Worm (Caenorhabditis elegans): ENCODE results near the gene F17E9.16.

The F17E9.16 gene

DNA sequence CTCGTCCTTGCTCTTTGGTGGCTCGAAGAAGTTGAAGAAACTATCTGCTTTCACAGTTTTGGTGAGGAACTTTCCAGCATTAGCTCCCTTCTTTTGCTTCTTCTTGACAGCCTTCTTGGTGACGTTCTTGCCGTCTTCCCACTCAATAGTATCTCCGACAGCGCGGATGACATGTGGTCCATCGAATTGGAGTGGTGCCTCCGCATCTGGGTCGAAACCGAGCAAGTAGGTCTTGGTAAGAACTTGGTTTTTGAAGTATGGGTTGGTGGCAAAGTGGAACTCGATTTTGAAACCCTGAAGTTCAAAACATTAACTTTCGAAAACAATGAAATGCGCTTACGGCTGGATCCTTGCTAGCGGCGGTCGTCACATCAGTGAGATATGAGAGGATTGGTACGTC, 26.1 kb downstream of the F17E9.16 start:
- TF ChIP-seq ztf-11 (tag; optimal IDR thresholded peaks at IDR 0.05) (no peak), lsy-2 (tag; optimal IDR thresholded peaks at IDR 0.05) (no peak), cnd-1 (tag; optimal IDR thresholded peaks at IDR 0.05) (no peak), ceh-39 (tag; optimal IDR thresholded peaks at IDR 0.05) (no peak), nhr-28 (tag; optimal IDR thresholded peaks at IDR 0.05) (no peak), ces-1 (GFP tag; optimal IDR thresholded peaks at IDR 0.05) (no peak), blmp-1 (tag; optimal IDR thresholded peaks at IDR 0.05) (no peak), nhr-12 (tag; optimal IDR thresholded peaks at IDR 0.05) (no peak), ceh-83 (GFP tag; optimal IDR thresholded peaks at IDR 0.05) (no peak), zip-8 (tag; optimal IDR thresholded peaks at IDR 0.05) (no peak)

DNA sequence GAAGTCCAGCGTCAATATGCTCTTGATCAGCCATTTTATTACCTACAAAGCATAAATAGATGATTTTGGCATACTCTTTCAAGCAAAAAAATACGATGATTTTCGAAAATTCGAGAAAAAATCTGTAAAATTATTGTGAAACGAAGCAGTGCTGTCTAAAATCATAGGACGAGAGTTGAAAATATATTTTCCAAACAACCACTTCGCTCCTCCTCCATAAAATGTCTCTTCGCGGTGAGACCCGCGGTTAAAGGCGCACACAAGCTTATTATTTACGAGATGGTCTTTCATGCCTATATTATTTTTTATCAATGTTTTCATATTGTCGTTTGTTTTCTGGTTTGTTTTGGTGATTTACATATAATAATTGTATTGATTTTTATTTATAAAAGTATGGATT, 27.1 kb downstream of the F17E9.16 start, which contains the start of gene nap-1:
TSS of gene nap-1 (minus strand) at position 42 of the 400 bp plus-strand sequence.
- TF ChIP-seq unc-62 (GFP tag; optimal IDR thresholded peaks at IDR 0.05): no peak
- peak; percentile 60 for TF ChIP-seq pha-4 (tag; optimal IDR thresholded peaks at IDR 0.05)
- TF ChIP-seq ceh-39 (tag; optimal IDR thresholded peaks at IDR 0.05): peak; percentile 56
- peak; percentile 31 for TF ChIP-seq nhr-237 (tag; optimal IDR thresholded peaks at IDR 0.05)
- peak; percentile 61 for TF ChIP-seq lin-13 (tag; optimal IDR thresholded peaks at IDR 0.05)
- no peak for TF ChIP-seq zip-8 (tag; optimal IDR thresholded peaks at IDR 0.05)
- peak; percentile 69 for TF ChIP-seq mep-1 (tag; optimal IDR thresholded peaks at IDR 0.05)
- TF ChIP-seq ces-1 (GFP tag; optimal IDR thresholded peaks at IDR 0.05): peak; percentile 42
- TF ChIP-seq tbx-8 (GFP tag; optimal IDR thresholded peaks at IDR 0.05): no peak
- peak; percentile 74 for TF ChIP-seq lsy-2 (tag; optimal IDR thresholded peaks at IDR 0.05)
- no peak for TF ChIP-seq snpc-4 (tag; optimal IDR thresholded peaks at IDR 0.05)

DNA sequence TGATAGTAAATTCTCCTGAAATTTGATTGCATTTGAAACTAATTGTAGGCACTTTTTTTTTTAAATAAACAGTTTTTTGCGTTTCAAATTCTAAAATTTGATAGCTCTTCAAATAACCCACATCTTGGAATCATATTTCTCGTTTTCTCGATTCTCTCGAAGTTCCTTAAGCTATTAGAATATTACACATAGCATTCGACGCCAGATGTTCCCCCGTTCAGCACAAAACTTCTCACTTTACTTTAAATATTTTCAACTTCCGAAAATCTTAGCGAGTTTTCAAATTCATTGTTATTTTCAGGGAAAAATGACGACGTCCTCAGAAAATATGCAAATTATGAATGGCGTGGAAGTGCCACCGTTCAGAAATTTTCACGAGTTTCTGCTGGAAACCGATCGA, 27.5 kb downstream of the F17E9.16 start, which contains the start of gene praf-3:
TSS of gene praf-3 (plus strand) at position 301 of the 400 bp plus-strand sequence.
- TF ChIP-seq blmp-1 (tag; optimal IDR thresholded peaks at IDR 0.05) (no peak), ceh-43 (GFP tag; optimal IDR thresholded peaks at IDR 0.05) (no peak), nhr-237 (tag; optimal IDR thresholded peaks at IDR 0.05) (no peak), ces-1 (GFP tag; optimal IDR thresholded peaks at IDR 0.05) (no peak), sem-2 (GFP tag; optimal IDR thresholded peaks at IDR 0.05) (no peak), hlh-1 (tag; optimal IDR thresholded peaks at IDR 0.05) (no peak), pha-4 (tag; optimal IDR thresholded peaks at IDR 0.05) (no peak), ceh-83 (GFP tag; optimal IDR thresholded peaks at IDR 0.05) (no peak), bed-3 (GFP tag; optimal IDR thresholded peaks at IDR 0.05) (no peak), ztf-11 (tag; optimal IDR thresholded peaks at IDR 0.05) (no peak), unc-62 (GFP tag; optimal IDR thresholded peaks at IDR 0.05) (no peak), lsy-2 (tag; optimal IDR thresholded peaks at IDR 0.05) (no peak)

DNA sequence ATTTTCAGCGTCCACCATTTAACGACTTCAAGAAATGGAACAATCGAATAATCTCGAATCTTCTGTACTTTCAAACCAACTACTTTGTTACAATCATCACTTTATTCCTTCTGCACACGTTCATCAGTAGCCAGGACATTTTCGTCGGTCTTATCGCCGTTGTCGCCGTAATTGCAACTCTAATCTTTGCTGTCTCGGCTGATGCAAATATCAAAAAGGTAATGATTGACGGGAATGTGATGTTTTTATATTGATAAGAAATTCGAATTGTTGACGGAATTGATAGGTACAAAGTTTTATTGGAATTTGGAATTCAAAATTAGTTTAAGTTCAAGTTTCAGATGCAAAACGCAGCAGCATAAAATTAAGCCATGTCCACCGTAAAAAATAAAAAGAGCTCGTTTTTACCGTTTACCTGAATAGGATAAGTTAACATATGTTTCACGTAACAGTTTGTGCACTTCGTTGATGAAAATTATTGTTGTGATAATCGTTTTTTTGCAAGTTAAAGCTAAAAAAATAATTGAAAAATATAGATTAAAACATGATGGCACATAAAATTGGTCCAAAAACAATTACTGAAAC, 28.2 kb downstream of the F17E9.16 start:
- TF ChIP-seq nhr-2 (tag; optimal IDR thresholded peaks at IDR 0.05): no peak
- no peak for TF ChIP-seq lin-32 (GFP tag; optimal IDR thresholded peaks at IDR 0.05)
- TF ChIP-seq zip-8 (tag; optimal IDR thresholded peaks at IDR 0.05): no peak
- no peak for TF ChIP-seq sptf-1 (tag; optimal IDR thresholded peaks at IDR 0.05)
- TF ChIP-seq lin-13 (tag; optimal IDR thresholded peaks at IDR 0.05): no peak
- TF ChIP-seq hlh-1 (tag; optimal IDR thresholded peaks at IDR 0.05): no peak
- no peak for TF ChIP-seq blmp-1 (tag; optimal IDR thresholded peaks at IDR 0.05)
- no peak for TF ChIP-seq ceh-83 (GFP tag; optimal IDR thresholded peaks at IDR 0.05)
- TF ChIP-seq bed-3 (GFP tag; optimal IDR thresholded peaks at IDR 0.05): no peak
- TF ChIP-seq mls-2 (tag; optimal IDR thresholded peaks at IDR 0.05): no peak
- TF ChIP-seq nhr-28 (tag; optimal IDR thresholded peaks at IDR 0.05): no peak
- TF ChIP-seq ztf-11 (tag; optimal IDR thresholded peaks at IDR 0.05): no peak
- no peak for TF ChIP-seq nhr-12 (tag; optimal IDR thresholded peaks at IDR 0.05)
- no peak for TF ChIP-seq drap-1 (GFP tag; optimal IDR thresholded peaks at IDR 0.05)
- no peak for TF ChIP-seq M03D4.4 (tag; optimal IDR thresholded peaks at IDR 0.05)
- TF ChIP-seq elt-1 (tag; optimal IDR thresholded peaks at IDR 0.05; ENCODE audit: borderline replicate concordance, insufficient read depth): no peak
- TF ChIP-seq ceh-39 (tag; optimal IDR thresholded peaks at IDR 0.05): no peak

DNA sequence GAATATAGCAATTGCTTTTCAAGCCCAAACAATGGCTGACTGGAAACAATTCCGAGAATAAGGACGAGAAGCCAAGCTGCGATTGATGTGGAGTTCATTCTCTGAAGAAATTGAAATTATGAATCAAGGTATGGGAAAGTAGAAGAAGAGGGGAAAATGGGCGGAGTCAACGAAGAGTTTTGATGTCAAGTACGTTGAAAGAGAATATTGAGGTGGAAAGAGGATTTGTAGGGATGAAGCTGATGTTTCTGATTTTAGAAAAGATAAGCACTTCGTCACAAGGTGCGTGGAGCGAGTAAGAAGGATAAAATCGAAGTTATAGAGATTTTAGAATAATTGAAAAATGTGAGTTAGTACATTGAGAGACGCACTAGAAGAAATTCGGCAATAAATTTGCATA, 30.6 kb downstream of the F17E9.16 start, which contains the start of gene D2096.9:
TSS of gene D2096.9 (minus strand) at position 101 of the 400 bp plus-strand sequence.
- TF ChIP-seq ceh-43 (GFP tag; optimal IDR thresholded peaks at IDR 0.05) (no peak), ceh-83 (GFP tag; optimal IDR thresholded peaks at IDR 0.05) (no peak), ham-2 (GFP tag; optimal IDR thresholded peaks at IDR 0.05) (no peak), mep-1 (tag; optimal IDR thresholded peaks at IDR 0.05) (no peak), unc-39 (tag; optimal IDR thresholded peaks at IDR 0.05) (no peak), drap-1 (GFP tag; optimal IDR thresholded peaks at IDR 0.05) (no peak), tbx-8 (GFP tag; optimal IDR thresholded peaks at IDR 0.05) (no peak), elt-1 (tag; optimal IDR thresholded peaks at IDR 0.05; ENCODE audit: borderline replicate concordance, insufficient read depth) (no peak), M03D4.4 (tag; optimal IDR thresholded peaks at IDR 0.05) (no peak), cnd-1 (tag; optimal IDR thresholded peaks at IDR 0.05) (no peak), nhr-12 (tag; optimal IDR thresholded peaks at IDR 0.05) (no peak), lin-32 (GFP tag; optimal IDR thresholded peaks at IDR 0.05) (no peak), ceh-39 (tag; optimal IDR thresholded peaks at IDR 0.05) (no peak), zip-8 (tag; optimal IDR thresholded peaks at IDR 0.05) (no peak), sptf-1 (tag; optimal IDR thresholded peaks at IDR 0.05) (no peak), unc-120 (tag; optimal IDR thresholded peaks at IDR 0.05; ENCODE audit: poor library complexity, severe bottlenecking) (no peak)

Measured in whole organism, mixed stage, embryonic.